Worm (Caenorhabditis elegans) whole organism, mixed stage, embryonic: ENCODE data around the gene pigk-1.
A peak's percentile ranks its signal among the peaks of the same experiment; 100 is the strongest.
"Not testable (repeated sequence)": the region's sequence is repeated elsewhere in the genome, so short reads cannot be mapped to it uniquely, and the experiment has no call there.

Experiments used
- M03D4.4 ChIP-seq: sonication (generic microtip); optimal IDR thresholded peaks from 2 replicates; lab custom pipeline; 2017; ENCODE audit warnings: mild to moderate bottlenecking, missing genetic modification characterization, missing compliant biosample characterization
- bed-3 ChIP-seq: fragments of 200-800 bp; sonication (Bioruptor generic); optimal IDR thresholded peaks from 3 replicates; lab custom pipeline; 2018; ENCODE audit warnings: mild to moderate bottlenecking, missing genetic modification characterization, moderate library complexity, missing compliant biosample characterization
- blmp-1 ChIP-seq: fragments of 150-350 bp; optimal IDR thresholded peaks from 2 replicates; lab custom pipeline; 2014; ENCODE audit warnings: missing biosample characterization, missing genetic modification characterization
- ceh-39 ChIP-seq: fragments of 150-350 bp; optimal IDR thresholded peaks from 2 replicates; lab custom pipeline; 2014; ENCODE audit warnings: missing biosample characterization, missing genetic modification characterization
- ceh-43 ChIP-seq: fragments of 200-800 bp; sonication (Bioruptor generic); optimal IDR thresholded peaks from 2 replicates; lab custom pipeline; 2018; ENCODE audit warnings: mild to moderate bottlenecking, missing genetic modification characterization, moderate library complexity, missing compliant biosample characterization
- ceh-83 ChIP-seq: fragments of 200-800 bp; sonication (Bioruptor generic); optimal IDR thresholded peaks from 2 replicates; lab custom pipeline; 2018; ENCODE audit warnings: mild to moderate bottlenecking, missing genetic modification characterization, missing compliant biosample characterization
- ces-1 ChIP-seq: fragments of 150-350 bp; optimal IDR thresholded peaks from 2 replicates; lab custom pipeline; 2014; ENCODE audit warnings: missing biosample characterization, missing genetic modification reagents, missing genetic modification characterization
- cnd-1 ChIP-seq: fragments of 200-800 bp; sonication (Bioruptor generic); optimal IDR thresholded peaks from 2 replicates; lab custom pipeline; 2018; ENCODE audit warnings: mild to moderate bottlenecking, missing genetic modification characterization, missing compliant biosample characterization
- drap-1 ChIP-seq: fragments of 200-800 bp; sonication (Bioruptor generic); optimal IDR thresholded peaks from 3 replicates; lab custom pipeline; 2018; ENCODE audit warnings: mild to moderate bottlenecking, missing genetic modification characterization, missing compliant biosample characterization
- elt-3 ChIP-seq: fragments of 150-350 bp; optimal IDR thresholded peaks from 2 replicates; lab custom pipeline; 2014; ENCODE audit warnings: missing biosample characterization, missing genetic modification characterization
- flh-1 ChIP-seq: fragments of 200-800 bp; sonication (Bioruptor generic); optimal IDR thresholded peaks from 2 replicates; lab custom pipeline; 2018; ENCODE audit warnings: mild to moderate bottlenecking, missing genetic modification characterization, moderate library complexity, missing compliant biosample characterization
- ham-2 ChIP-seq: fragments of 200-800 bp; sonication (Bioruptor generic); optimal IDR thresholded peaks from 2 replicates; lab custom pipeline; 2018; ENCODE audit warnings: mild to moderate bottlenecking, missing genetic modification characterization, missing compliant biosample characterization
- hlh-1 ChIP-seq: fragments of 150-350 bp; optimal IDR thresholded peaks from 2 replicates; lab custom pipeline; 2014; ENCODE audit warnings: missing biosample characterization, missing genetic modification reagents, missing genetic modification characterization
- lin-13 ChIP-seq: fragments of 150-350 bp; optimal IDR thresholded peaks from 2 replicates; lab custom pipeline; 2014; ENCODE audit warnings: missing biosample characterization, missing genetic modification characterization
- lsy-2 ChIP-seq: fragments of 150-350 bp; optimal IDR thresholded peaks from 2 replicates; lab custom pipeline; 2014; ENCODE audit warnings: missing biosample characterization, missing genetic modification characterization
- mab-5 ChIP-seq: fragments of 150-350 bp; optimal IDR thresholded peaks from 2 replicates; lab custom pipeline; 2014; ENCODE audit warnings: missing biosample characterization, missing genetic modification characterization
- mep-1 ChIP-seq: fragments of 150-350 bp; optimal IDR thresholded peaks from 2 replicates; lab custom pipeline; 2017; ENCODE audit warnings: missing biosample characterization, missing genetic modification reagents, missing genetic modification characterization, inconsistent platforms
- mls-2 ChIP-seq: sonication (generic microtip); optimal IDR thresholded peaks from 2 replicates; lab custom pipeline; 2016; ENCODE audit warnings: mild to moderate bottlenecking, missing genetic modification characterization, moderate library complexity, missing compliant biosample characterization
- nhr-12 ChIP-seq: fragments of 150-350 bp; optimal IDR thresholded peaks from 2 replicates; lab custom pipeline; 2014; ENCODE audit warnings: missing biosample characterization, missing genetic modification characterization
- nhr-2 ChIP-seq: fragments of 150-350 bp; optimal IDR thresholded peaks from 2 replicates; lab custom pipeline; 2014; ENCODE audit warnings: missing biosample characterization, missing genetic modification characterization
- nhr-237 ChIP-seq: fragments of 150-350 bp; optimal IDR thresholded peaks from 2 replicates; lab custom pipeline; 2014; ENCODE audit warnings: missing biosample characterization, missing genetic modification characterization
- nhr-28 ChIP-seq: fragments of 150-350 bp; optimal IDR thresholded peaks from 2 replicates; lab custom pipeline; 2014; ENCODE audit warnings: missing biosample characterization, missing genetic modification characterization
- nhr-76 ChIP-seq: sonication (generic microtip); optimal IDR thresholded peaks from 2 replicates; lab custom pipeline; 2017; ENCODE audit warnings: missing biosample characterization, missing genetic modification characterization
- pha-4 ChIP-seq: fragments of 150-350 bp; optimal IDR thresholded peaks from 2 replicates; lab custom pipeline; 2018; ENCODE audit warnings: missing biosample characterization, missing genetic modification reagents, missing genetic modification characterization
- sem-2 ChIP-seq: fragments of 200-800 bp; sonication (Bioruptor generic); optimal IDR thresholded peaks from 2 replicates; lab custom pipeline; 2018; ENCODE audit warnings: mild to moderate bottlenecking, missing genetic modification characterization, missing compliant biosample characterization
- sptf-1 ChIP-seq: sonication (generic microtip); optimal IDR thresholded peaks from 2 replicates; lab custom pipeline; 2017; ENCODE audit warnings: mild to moderate bottlenecking, missing genetic modification characterization, moderate library complexity, missing compliant biosample characterization
- tbx-8 ChIP-seq: fragments of 200-800 bp; sonication (Bioruptor generic); optimal IDR thresholded peaks from 2 replicates; lab custom pipeline; 2018; ENCODE audit warnings: mild to moderate bottlenecking, missing genetic modification characterization, moderate library complexity, missing compliant biosample characterization
- unc-120 ChIP-seq: sonication (generic microtip); optimal IDR thresholded peaks from 2 replicates; lab custom pipeline; 2017; ENCODE audit warnings: missing genetic modification characterization, missing compliant biosample characterization; ENCODE audit not compliant: poor library complexity, severe bottlenecking
- unc-39 ChIP-seq: fragments of 150-350 bp; optimal IDR thresholded peaks from 2 replicates; lab custom pipeline; 2014; ENCODE audit warnings: missing biosample characterization, missing genetic modification characterization
- unc-62 ChIP-seq: fragments of 150-350 bp; optimal IDR thresholded peaks from 2 replicates; lab custom pipeline; 2014; ENCODE audit warnings: missing biosample characterization, missing genetic modification reagents, missing genetic modification characterization
- zip-8 ChIP-seq: fragments of 150-350 bp; optimal IDR thresholded peaks from 2 replicates; lab custom pipeline; 2014; ENCODE audit warnings: missing biosample characterization, missing genetic modification characterization
- ztf-11 ChIP-seq: fragments of 150-350 bp; optimal IDR thresholded peaks from 2 replicates; lab custom pipeline; 2014; ENCODE audit warnings: missing biosample characterization, missing genetic modification characterization

Gene pigk-1

ce11 chrIV:11109771-11110170 is at the start of gene pigk-1:
Gene pigk-1 (minus strand): TSS chrIV:11110018.
- TF ChIP-seq bed-3 (GFP tag; lab: Kevin White, UChicago) (no peak), ces-1 (GFP tag; lab: Kevin White, UChicago) (no peak), unc-120 (no peak)

DNA sequence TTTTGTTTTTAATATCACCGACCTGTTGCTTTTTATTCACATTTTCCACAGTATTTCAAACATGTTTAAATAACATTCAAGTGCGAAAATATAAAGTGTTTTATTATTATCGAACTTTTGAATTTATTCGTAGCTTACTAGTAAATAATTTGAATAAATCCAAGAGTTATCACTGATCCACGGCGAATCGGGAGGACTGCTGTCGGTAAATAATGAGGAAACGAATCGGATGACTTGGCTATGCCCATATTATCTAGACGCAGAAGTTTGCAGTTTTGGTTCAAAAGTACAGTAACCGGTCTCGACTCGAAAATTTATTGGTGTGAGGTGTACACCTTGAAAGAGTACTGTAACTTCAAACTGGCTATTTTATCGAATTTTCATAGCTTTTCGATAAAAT is 46.7 kb upstream of the pigk-1 start:
- no peak for TF ChIP-seq nhr-12 (tag; lab: Kevin White, UChicago)
- no peak for TF ChIP-seq bed-3 (GFP tag; lab: Kevin White, UChicago)
- TF ChIP-seq nhr-76 (tag; lab: Kevin White, UChicago) = no peak
- TF ChIP-seq nhr-237 = no peak
- TF ChIP-seq ceh-43 (GFP tag; lab: Kevin White, UChicago) = no peak
- TF ChIP-seq unc-62 (GFP tag; lab: Kevin White, UChicago) = no peak
- TF ChIP-seq sem-2 (GFP tag; lab: Kevin White, UChicago) = no peak
- no peak for TF ChIP-seq tbx-8 (GFP tag; lab: Kevin White, UChicago)
- no peak for TF ChIP-seq sptf-1 (tag; lab: Kevin White, UChicago)
- no peak for TF ChIP-seq M03D4.4 (tag; lab: Kevin White, UChicago)
- TF ChIP-seq elt-3 (tag; lab: Kevin White, UChicago) = no peak
- no peak for TF ChIP-seq mls-2 (tag; lab: Kevin White, UChicago)
- no peak for TF ChIP-seq ceh-83 (GFP tag; lab: Kevin White, UChicago)
- TF ChIP-seq cnd-1 (tag; lab: Kevin White, UChicago) = no peak
- TF ChIP-seq mep-1 (tag; lab: Kevin White, UChicago) = no peak
- no peak for TF ChIP-seq nhr-2 (tag; lab: Kevin White, UChicago)
- TF ChIP-seq unc-39 (tag; lab: Kevin White, UChicago) = no peak
- TF ChIP-seq unc-120 = no peak
- no peak for TF ChIP-seq drap-1 (GFP tag; lab: Kevin White, UChicago)
- no peak for TF ChIP-seq ztf-11 (tag; lab: Kevin White, UChicago)

ce11 chrIV:11154425-11155114 is 44.8 kb upstream of the pigk-1 start, which contains the start of gene C08F8.3:
Gene C08F8.3 (plus strand): TSS chrIV:11155044.
- not testable (repeated sequence) for TF ChIP-seq nhr-2, blmp-1, nhr-76 (tag; lab: Kevin White, UChicago)

ce11 chrIV:11150844-11151243 is 41.0 kb upstream of the pigk-1 start, which contains the start of gene C08F8.2:
Gene C08F8.2 (plus strand): TSS chrIV:11150997.
- no peak for TF ChIP-seq mep-1 (tag; lab: Kevin White, UChicago)
- no peak for TF ChIP-seq mab-5 (tag; lab: Kevin White, UChicago)
- TF ChIP-seq M03D4.4 (tag; lab: Kevin White, UChicago) = no peak
- TF ChIP-seq blmp-1 (tag; lab: Kevin White, UChicago) = no peak
- no peak for TF ChIP-seq nhr-28
- TF ChIP-seq mls-2 (tag; lab: Kevin White, UChicago) = no peak
- no peak for TF ChIP-seq flh-1
- TF ChIP-seq hlh-1 = no peak
- no peak for TF ChIP-seq ham-2
- no peak for TF ChIP-seq sptf-1 (tag; lab: Kevin White, UChicago)
- TF ChIP-seq ces-1 (GFP tag; lab: Kevin White, UChicago) = no peak
- no peak for TF ChIP-seq zip-8 (tag; lab: Kevin White, UChicago)

DNA sequence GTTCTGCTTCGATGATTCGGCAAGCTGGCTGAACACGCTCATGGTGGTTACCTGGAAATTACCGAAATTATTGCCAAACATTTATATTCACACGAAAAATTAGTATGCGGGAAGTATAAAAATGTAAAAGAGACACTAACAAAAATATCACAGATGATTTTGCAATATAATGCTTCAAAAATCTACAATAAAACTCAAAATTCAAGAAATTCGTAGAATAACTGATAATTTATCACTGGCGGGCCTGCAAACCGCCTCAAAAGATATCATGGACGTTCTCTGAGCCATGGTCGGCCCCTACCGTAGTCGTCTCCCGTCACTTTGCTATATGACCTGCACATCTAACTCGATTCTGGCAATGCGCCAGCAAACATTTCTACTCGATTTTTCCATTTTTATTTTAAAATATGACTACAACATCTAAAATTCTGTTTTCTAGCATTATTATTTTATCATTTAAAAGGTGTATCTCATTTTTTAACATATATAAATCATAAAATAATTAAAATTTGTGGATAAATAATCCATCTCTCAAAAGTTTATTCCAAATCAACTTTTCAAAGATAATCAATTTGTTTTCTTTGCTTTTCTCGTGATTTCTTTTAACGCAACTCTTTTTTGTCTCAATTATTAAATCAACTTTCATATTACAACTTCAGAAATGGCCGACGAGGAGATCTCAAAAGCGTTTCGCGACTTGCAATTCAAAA is 39.8 kb upstream of the pigk-1 start, which contains the start of the genes F01G4.6 and pfd-1:
TSS of gene F01G4.6 (minus strand) at position 51 of the 710 bp plus-strand sequence.
TSS of gene pfd-1 (plus strand) at position 660 of the 710 bp plus-strand sequence.
- TF ChIP-seq nhr-237 (peak; percentile 88), hlh-1 (peak; percentile 57), mep-1 (tag; lab: Kevin White, UChicago) (peak; percentile 82), nhr-2 (tag; lab: Kevin White, UChicago) (peak; percentile 24), M03D4.4 (tag; lab: Kevin White, UChicago) (peak; percentile 65), ces-1 (GFP tag; lab: Kevin White, UChicago) (peak; percentile 86), ceh-39 (peak; percentile 29), nhr-12 (tag; lab: Kevin White, UChicago) (no peak), unc-62 (GFP tag; lab: Kevin White, UChicago) (peak; percentile 58), ham-2 (no peak), lsy-2 (tag; lab: Kevin White, UChicago) (peak; percentile 97), sptf-1 (tag; lab: Kevin White, UChicago) (peak; percentile 74), pha-4 (peak; percentile 71), blmp-1 (tag; lab: Kevin White, UChicago) (peak; percentile 23), nhr-76 (tag; lab: Kevin White, UChicago) (no peak), lin-13 (tag; lab: Kevin White, UChicago) (peak; percentile 79), drap-1 (GFP tag; lab: Kevin White, UChicago) (peak; percentile 20), unc-120 (peak; percentile 69), cnd-1 (tag; lab: Kevin White, UChicago) (peak; percentile 25), ceh-83 (GFP tag; lab: Kevin White, UChicago) (no peak), bed-3 (GFP tag; lab: Kevin White, UChicago) (no peak), mls-2 (tag; lab: Kevin White, UChicago) (no peak)
